Fruit fly (Drosophila melanogaster): ENCODE results near the gene Mcm6.

The Mcm6 gene

DNA sequence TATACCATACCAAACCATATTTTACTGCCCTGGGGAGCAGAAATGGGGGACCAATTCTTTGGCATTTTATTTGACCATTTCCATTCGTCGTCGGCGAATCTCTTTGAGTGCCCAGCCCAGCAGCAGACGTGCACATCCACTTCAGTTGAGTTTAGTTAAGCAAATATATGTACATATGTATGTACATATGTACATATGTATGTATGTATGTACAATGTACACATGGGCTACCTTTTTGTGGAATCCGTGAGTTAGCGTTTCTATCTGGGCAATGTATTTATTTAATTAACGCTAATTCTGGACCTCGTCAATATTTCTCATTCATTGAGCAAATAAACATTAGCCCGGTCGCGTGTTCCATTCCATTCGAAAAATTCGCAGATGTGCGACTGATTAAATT lies 45.8 kb downstream of the Mcm6 start (continued):
- TF ChIP-seq CG6813 (GFP tag; optimal IDR thresholded peaks at IDR 0.05), result peak; percentile 47
- no peak for TF ChIP-seq CG4360 (GFP tag; IDR thresholded peaks at IDR 0.05)
- TF ChIP-seq nerfin-2 (GFP tag; IDR thresholded peaks at IDR 0.05; ENCODE audit: partially characterized antibody), result no peak
- no peak for TF ChIP-seq ftz-f1 (GFP tag; optimal IDR thresholded peaks at IDR 0.05)
- TF ChIP-seq CG6272 (GFP tag; IDR thresholded peaks at IDR 0.05), result no peak
- peak; percentile 50; the same call in 1 of the 3 replicates for TF ChIP-seq z (GFP tag; IDR thresholded peaks at IDR 0.05)
- peak; percentile 27 for TF ChIP-seq CG15514 (GFP tag; optimal IDR thresholded peaks at IDR 0.05)
- TF ChIP-seq CG6683 (GFP tag; optimal IDR thresholded peaks at IDR 0.05), result no peak
- no peak for TF ChIP-seq Bgb (GFP tag; IDR thresholded peaks at IDR 0.05; ENCODE audit: partially characterized antibody)
- TF ChIP-seq pho (GFP tag; optimal IDR thresholded peaks at IDR 0.05), result no peak
- no peak for TF ChIP-seq cwo (GFP tag; optimal IDR thresholded peaks at IDR 0.05)
- TF ChIP-seq CG10654 (GFP tag; optimal IDR thresholded peaks at IDR 0.05), result no peak
- no peak for TF ChIP-seq CG30431 (GFP tag; optimal IDR thresholded peaks at IDR 0.05)
- TF ChIP-seq CG14667 (GFP tag; IDR thresholded peaks at IDR 0.05), result no peak
- peak; percentile 46 for TF ChIP-seq lab (GFP tag; optimal IDR thresholded peaks at IDR 0.05)
- TF ChIP-seq kay (GFP tag; optimal IDR thresholded peaks at IDR 0.05), result no peak
- no peak for TF ChIP-seq Usf (GFP tag; optimal IDR thresholded peaks at IDR 0.05)
- no peak for TF ChIP-seq CG10321 (GFP tag; IDR thresholded peaks at IDR 0.05)
- no peak for TF ChIP-seq CG13894 (tag; optimal IDR thresholded peaks at IDR 0.05)
- no peak for TF ChIP-seq CG14860 (GFP tag; IDR thresholded peaks at IDR 0.05; ENCODE audit: partially characterized antibody)
- TF ChIP-seq dmrt99B (tag; optimal IDR thresholded peaks at IDR 0.05), result peak; percentile 11
- TF ChIP-seq chinmo (GFP tag; IDR thresholded peaks at IDR 0.05; ENCODE audit: partially characterized antibody), result no peak
- TF ChIP-seq CG11560 (tag; IDR thresholded peaks at IDR 0.05), result no peak
- no peak for TF ChIP-seq Atf-2 (GFP tag; optimal IDR thresholded peaks at IDR 0.05)
- no peak for TF ChIP-seq CG17328 (GFP tag; IDR thresholded peaks at IDR 0.05)
- TF ChIP-seq Ravus (GFP tag; IDR thresholded peaks at IDR 0.05), result no peak
- TF ChIP-seq CG12219 (GFP tag; optimal IDR thresholded peaks at IDR 0.05), result no peak
- TF ChIP-seq da (GFP tag; optimal IDR thresholded peaks at IDR 0.05), result no peak
- TF ChIP-seq hkb (optimal IDR thresholded peaks at IDR 0.05), result no peak
- TF ChIP-seq hkb (GFP tag; IDR thresholded peaks at IDR 0.05), result peak; percentile 56
- no peak for TF ChIP-seq pb (GFP tag; optimal IDR thresholded peaks at IDR 0.05)
- no peak for TF ChIP-seq chif (GFP tag; optimal IDR thresholded peaks at IDR 0.05)
- TF ChIP-seq btn (GFP tag; optimal IDR thresholded peaks at IDR 0.05), result no peak
- no peak for TF ChIP-seq CG17912 (GFP tag; optimal IDR thresholded peaks at IDR 0.05)
- no peak for TF ChIP-seq aop (GFP tag; IDR thresholded peaks at IDR 0.05)
- TF ChIP-seq ci (GFP tag; IDR thresholded peaks at IDR 0.05), result 0 out of 3 replicates have a peak, but pooled peaks have one; percentile 16
- no peak for TF ChIP-seq Dref (GFP tag; IDR thresholded peaks at IDR 0.05)
- no peak for TF ChIP-seq fd3F (GFP tag; optimal IDR thresholded peaks at IDR 0.05)
- no peak for TF ChIP-seq luna (GFP tag; optimal IDR thresholded peaks at IDR 0.05)
- TF ChIP-seq HHEX (GFP tag; optimal IDR thresholded peaks at IDR 0.05), result peak; percentile 6
- peak; percentile 35 for TF ChIP-seq CG13296 (GFP tag; optimal IDR thresholded peaks at IDR 0.05)
- TF ChIP-seq CG14050 (GFP tag; IDR thresholded peaks at IDR 0.05), result no peak
- TF ChIP-seq CG17612 (GFP tag; IDR thresholded peaks at IDR 0.05), result no peak
- TF ChIP-seq CG2202 (tag; optimal IDR thresholded peaks at IDR 0.05), result no peak
- no peak for TF ChIP-seq CoRest (tag; optimal IDR thresholded peaks at IDR 0.05)
- TF ChIP-seq hb (GFP tag; IDR thresholded peaks at IDR 0.05; ENCODE audit: partially characterized antibody), result no peak
- no peak for TF ChIP-seq nau (GFP tag; optimal IDR thresholded peaks at IDR 0.05)
- no peak for TF ChIP-seq CHES-1-like (GFP tag; optimal IDR thresholded peaks at IDR 0.05)
- peak; percentile 9 for TF ChIP-seq CG12104 (GFP tag; optimal IDR thresholded peaks at IDR 0.05)
- peak; percentile 12 for TF ChIP-seq nerfin-1 (tag; optimal IDR thresholded peaks at IDR 0.05)
- TF ChIP-seq Neu2 (GFP tag; optimal IDR thresholded peaks at IDR 0.05; ENCODE audit: borderline replicate concordance), result no peak
